Fruit fly (Drosophila melanogaster) whole organism, embryonic: Measurements from ENCODE around the gene CG3546.

Source experiments
- Asciz ChIP-seq: fragments of 200-800 bp; sonication (Bioruptor generic); optimal IDR thresholded peaks from 2 replicates; lab custom pipeline; 2017; ENCODE audit warnings: missing biosample characterization, mild to moderate bottlenecking, missing genetic modification characterization, missing genetic modification reagents
- Awh ChIP-seq: fragments of 200-800 bp; sonication (Bioruptor generic); IDR thresholded peaks from 2 replicates; pipeline ENCODE4, ENCODE4 v1.3.6; 2022; ENCODE audit warnings: missing biosample characterization, missing genetic modification characterization
- CG11504 ChIP-seq: fragments of 200-800 bp; sonication (Bioruptor generic); optimal IDR thresholded peaks from 3 replicates; lab custom pipeline; 2019; ENCODE audit warnings: missing biosample characterization, mild to moderate bottlenecking, missing genetic modification characterization, moderate library complexity
- CG11723 ChIP-seq: fragments of 200-800 bp; sonication (Bioruptor generic); optimal IDR thresholded peaks from 2 replicates; lab custom pipeline; 2017; ENCODE audit warnings: missing biosample characterization, mild to moderate bottlenecking, missing genetic modification characterization
- CG12071 ChIP-seq: fragments of 200-800 bp; sonication (Bioruptor generic); optimal IDR thresholded peaks from 3 replicates; lab custom pipeline; 2018; ENCODE audit warnings: missing biosample characterization, mild to moderate bottlenecking, missing genetic modification characterization
- CG12219 ChIP-seq: fragments of 200-800 bp; sonication (Bioruptor generic); optimal IDR thresholded peaks from 3 replicates; lab custom pipeline; 2018; ENCODE audit warnings: missing biosample characterization, mild to moderate bottlenecking, missing genetic modification characterization
- CG12299 ChIP-seq: fragments of 200-800 bp; sonication (Bioruptor generic); optimal IDR thresholded peaks from 2 replicates; lab custom pipeline; 2018; ENCODE audit warnings: missing biosample characterization, mild to moderate bottlenecking, missing genetic modification characterization
- CG12391 ChIP-seq: fragments of 200-800 bp; sonication (Bioruptor generic); optimal IDR thresholded peaks from 3 replicates; lab custom pipeline; 2018; ENCODE audit warnings: missing biosample characterization, mild to moderate bottlenecking, missing genetic modification characterization, moderate library complexity
- CG14710 ChIP-seq: fragments of 200-800 bp; sonication (Bioruptor generic); optimal IDR thresholded peaks from 3 replicates; lab custom pipeline; 2019; ENCODE audit warnings: missing biosample characterization, mild to moderate bottlenecking, missing genetic modification characterization, moderate library complexity
- CG1603 ChIP-seq: fragments of 200-800 bp; sonication (Bioruptor generic); optimal IDR thresholded peaks from 2 replicates; lab custom pipeline; 2019; ENCODE audit warnings: missing biosample characterization, mild to moderate bottlenecking, missing genetic modification characterization, moderate library complexity
- CG18476 ChIP-seq: fragments of 200-800 bp; sonication (Bioruptor generic); optimal IDR thresholded peaks from 2 replicates; lab custom pipeline; 2016; ENCODE audit warnings: missing biosample characterization, mild to moderate bottlenecking, missing genetic modification characterization
- CG18764 ChIP-seq: fragments of 200-800 bp; sonication (Bioruptor generic); optimal IDR thresholded peaks from 3 replicates; lab custom pipeline; 2016; ENCODE audit warnings: missing biosample characterization, missing genetic modification characterization
- CG2129 ChIP-seq: fragments of 200-800 bp; sonication (Bioruptor generic); IDR thresholded peaks from 2 replicates; pipeline ENCODE4 v1.3.6; 2022; ENCODE audit warnings: missing biosample characterization, missing genetic modification characterization; ENCODE audit not compliant: partially characterized antibody
- CG2678 ChIP-seq: fragments of 200-800 bp; sonication (Bioruptor generic); optimal IDR thresholded peaks from 3 replicates; lab custom pipeline; 2019; ENCODE audit warnings: missing biosample characterization, mild to moderate bottlenecking, missing genetic modification characterization, moderate library complexity
- CG30403 ChIP-seq: fragments of 200-800 bp; sonication (Bioruptor generic); optimal IDR thresholded peaks from 3 replicates; lab custom pipeline; 2016; ENCODE audit warnings: missing biosample characterization, missing genetic modification characterization
- CG31224 ChIP-seq: fragments of 200-800 bp; sonication (Bioruptor generic); IDR thresholded peaks from 2 replicates; pipeline ENCODE4 v1.3.6; 2022; ENCODE audit warnings: missing biosample characterization, missing genetic modification characterization
- CG32767 ChIP-seq: fragments of 200-800 bp; sonication (Bioruptor generic); IDR thresholded peaks from 2 replicates; pipeline ENCODE4 v1.3.6; 2022; ENCODE audit warnings: missing biosample characterization, missing genetic modification characterization
- CG34224 ChIP-seq: fragments of 200-800 bp; sonication (Bioruptor generic); IDR thresholded peaks from 3 replicates; pipeline ENCODE4 v1.3.6; 2022; ENCODE audit warnings: missing biosample characterization, missing genetic modification characterization; ENCODE audit not compliant: partially characterized antibody
- CG3995 ChIP-seq: fragments of 200-800 bp; sonication (Bioruptor generic); optimal IDR thresholded peaks from 3 replicates; lab custom pipeline; 2016; ENCODE audit warnings: missing biosample characterization, missing genetic modification characterization
- CG4707 ChIP-seq: fragments of 200-800 bp; sonication (Bioruptor generic); optimal IDR thresholded peaks from 2 replicates; lab custom pipeline; 2018; ENCODE audit warnings: missing biosample characterization, mild to moderate bottlenecking, missing genetic modification characterization, moderate library complexity
- CG6175 ChIP-seq: fragments of 200-800 bp; sonication (Bioruptor generic); IDR thresholded peaks from 3 replicates; pipeline ENCODE4 v1.3.6; 2022; ENCODE audit warnings: missing biosample characterization, missing genetic modification characterization
- CG8089 ChIP-seq: fragments of 200-800 bp; sonication (Bioruptor generic); optimal IDR thresholded peaks from 3 replicates; lab custom pipeline; 2016; ENCODE audit warnings: missing biosample characterization, missing genetic modification characterization
- CG8359 ChIP-seq: fragments of 200-800 bp; sonication (Bioruptor generic); optimal IDR thresholded peaks from 2 replicates; lab custom pipeline; 2017; ENCODE audit warnings: missing biosample characterization, mild to moderate bottlenecking, missing genetic modification characterization, borderline replicate concordance
- CG8944 ChIP-seq: fragments of 200-800 bp; sonication (Bioruptor generic); optimal IDR thresholded peaks from 3 replicates; lab custom pipeline; 2016; ENCODE audit warnings: missing biosample characterization, missing genetic modification characterization
- CG9437 ChIP-seq: fragments of 200-800 bp; sonication (Bioruptor generic); optimal IDR thresholded peaks from 2 replicates; lab custom pipeline; 2018; ENCODE audit warnings: missing biosample characterization, mild to moderate bottlenecking, missing genetic modification characterization
- CG9932 ChIP-seq: fragments of 200-800 bp; sonication (Bioruptor generic); IDR thresholded peaks from 2 replicates; pipeline ENCODE4 v1.3.6; 2022; ENCODE audit warnings: missing biosample characterization, missing genetic modification characterization
- Dll ChIP-seq: fragments of 200-800 bp; sonication (Bioruptor generic); IDR thresholded peaks from 4 replicates; pipeline ENCODE4 v1.3.6; 2022; ENCODE audit warnings: missing biosample characterization, missing genetic modification characterization; ENCODE audit not compliant: partially characterized antibody
- Ets65A ChIP-seq: fragments of 200-800 bp; sonication (Bioruptor generic); peaks from one replicate; lab custom pipeline; 2016; ENCODE audit warnings: missing biosample characterization, missing genetic modification characterization
- HmgZ ChIP-seq: fragments of 200-800 bp; sonication (Bioruptor generic); optimal IDR thresholded peaks from 2 replicates; lab custom pipeline; 2018; ENCODE audit warnings: missing biosample characterization, mild to moderate bottlenecking, missing genetic modification characterization
- Hsf ChIP-seq: fragments of 200-800 bp; sonication (Bioruptor generic); optimal IDR thresholded peaks from 3 replicates; lab custom pipeline; 2016; ENCODE audit warnings: missing biosample characterization, missing genetic modification characterization
- Rx ChIP-seq: fragments of 200-800 bp; sonication (Bioruptor generic); IDR thresholded peaks from 2 replicates; pipeline ENCODE4 v1.3.6; 2022; ENCODE audit warnings: missing biosample characterization, missing genetic modification characterization
- Sox100B ChIP-seq: fragments of 200-800 bp; sonication (Bioruptor generic); optimal IDR thresholded peaks from 3 replicates; lab custom pipeline; 2018; ENCODE audit warnings: missing biosample characterization, mild to moderate bottlenecking, missing genetic modification characterization
- Ssrp ChIP-seq: fragments of 200-800 bp; sonication (Bioruptor generic); optimal IDR thresholded peaks from 2 replicates; lab custom pipeline; 2018; ENCODE audit warnings: missing biosample characterization, mild to moderate bottlenecking, missing genetic modification characterization, moderate library complexity
- br ChIP-seq: fragments of >200 bp; optimal IDR thresholded peaks from 2 replicates; lab custom pipeline; 2017
- cas ChIP-seq: fragments of 200-800 bp; sonication (Bioruptor generic); IDR thresholded peaks from 2 replicates; pipeline ENCODE4 v1.3.6; 2022; ENCODE audit warnings: missing biosample characterization, missing genetic modification characterization
- chn ChIP-seq: fragments of 200-800 bp; sonication (Bioruptor generic); optimal IDR thresholded peaks from 2 replicates; lab custom pipeline; 2016; ENCODE audit warnings: missing biosample characterization, missing genetic modification characterization
- corto ChIP-seq: fragments of 200-800 bp; sonication (Bioruptor generic); optimal IDR thresholded peaks from 2 replicates; lab custom pipeline; 2016; ENCODE audit warnings: missing biosample characterization, mild to moderate bottlenecking, missing genetic modification characterization, moderate library complexity
- croc ChIP-seq: fragments of 200-800 bp; sonication (Bioruptor generic); conservative IDR thresholded peaks from 3 replicates; pipeline ENCODE4 v1.3.6; 2022; ENCODE audit warnings: missing biosample characterization, missing genetic modification characterization
- dysf ChIP-seq: fragments of 200-800 bp; sonication (Bioruptor generic); IDR thresholded peaks from 3 replicates; pipeline ENCODE4 v1.3.6; 2022; ENCODE audit warnings: missing biosample characterization, missing genetic modification characterization
- eve ChIP-seq, 2 experiments: fragments of >200 bp; optimal IDR thresholded peaks; 2 replicates each; lab custom pipeline; 2017; ENCODE audit warnings: missing biosample characterization in 2 of 2, missing genetic modification characterization in 2 of 2
- ind ChIP-seq: fragments of 200-800 bp; sonication (Bioruptor generic); optimal IDR thresholded peaks from 3 replicates; lab custom pipeline; 2016; ENCODE audit warnings: missing biosample characterization, missing genetic modification characterization
- mam ChIP-seq: fragments of 200-800 bp; sonication (Bioruptor generic); optimal IDR thresholded peaks from 3 replicates; lab custom pipeline; 2016; ENCODE audit warnings: missing biosample characterization, missing genetic modification characterization
- onecut ChIP-seq: fragments of 200-800 bp; sonication (Bioruptor generic); IDR thresholded peaks from 2 replicates; pipeline ENCODE4 v1.3.6; 2022; ENCODE audit warnings: missing biosample characterization, missing genetic modification characterization
- pum ChIP-seq: fragments of 200-800 bp; sonication (Bioruptor generic); optimal IDR thresholded peaks from 2 replicates; lab custom pipeline; 2016; ENCODE audit warnings: missing biosample characterization, missing genetic modification characterization
- row ChIP-seq: fragments of 200-800 bp; sonication (Bioruptor generic); IDR thresholded peaks from 3 replicates; pipeline ENCODE4 v1.3.6; 2022; ENCODE audit warnings: missing biosample characterization, missing genetic modification characterization
- run ChIP-seq: fragments of 200-800 bp; sonication (Bioruptor generic); optimal IDR thresholded peaks from 3 replicates; lab custom pipeline; 2018; ENCODE audit warnings: missing biosample characterization, mild to moderate bottlenecking, missing genetic modification characterization
- sens ChIP-seq: fragments of 200-800 bp; sonication (Bioruptor generic); peaks from one replicate; lab custom pipeline; 2016; ENCODE audit warnings: missing biosample characterization, missing genetic modification characterization
- sr ChIP-seq: fragments of 200-800 bp; sonication (Bioruptor generic); IDR thresholded peaks from 3 replicates; pipeline ENCODE4 v1.3.6; 2022; ENCODE audit warnings: missing biosample characterization, missing genetic modification characterization
- sug ChIP-seq: fragments of 200-800 bp; optimal IDR thresholded peaks from 2 replicates; lab custom pipeline; 2019; ENCODE audit warnings: missing biosample characterization, mild to moderate bottlenecking, missing genetic modification characterization, moderate library complexity
- tap ChIP-seq: fragments of 200-800 bp; optimal IDR thresholded peaks from 3 replicates; lab custom pipeline; 2019; ENCODE audit warnings: missing biosample characterization, mild to moderate bottlenecking, missing genetic modification characterization, moderate library complexity
- tna ChIP-seq: fragments of 200-800 bp; sonication (Bioruptor generic); IDR thresholded peaks from 2 replicates; pipeline ENCODE4 v1.3.6; 2022; ENCODE audit warnings: missing biosample characterization, missing genetic modification characterization; ENCODE audit not compliant: partially characterized antibody
- vfl ChIP-seq: fragments of 200-800 bp; sonication (Bioruptor generic); optimal IDR thresholded peaks from 2 replicates; lab custom pipeline; 2016; ENCODE audit warnings: missing biosample characterization, missing genetic modification characterization

CG3546 gene

DNA sequence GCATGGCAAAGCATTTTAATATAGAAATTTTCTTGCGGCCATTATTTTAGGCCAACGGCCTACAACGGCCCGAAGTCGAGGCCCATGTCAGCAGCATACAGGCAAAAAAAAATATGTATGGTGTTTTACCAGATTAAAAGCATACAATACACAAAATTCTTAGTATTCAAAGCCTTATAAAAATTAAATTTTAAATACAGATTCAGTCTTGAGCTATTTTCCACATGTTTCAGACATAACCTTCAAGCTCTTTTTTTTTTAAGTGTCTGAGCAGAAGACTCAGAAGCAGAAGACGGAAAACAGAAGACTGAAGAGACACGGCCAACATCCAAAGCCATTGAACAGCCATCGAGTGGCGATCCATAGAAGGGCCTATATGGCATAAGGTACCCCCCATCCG lies 23.9 kb downstream of the CG3546 start (continued):
- TF ChIP-seq Ets65A (GFP tag; lab: Kevin White, UChicago), result no peak
- peak; percentile 63 for TF ChIP-seq Ssrp (tag; lab: Kevin White, UChicago)
- no peak for TF ChIP-seq CG4707 (GFP tag; lab: Kevin White, UChicago)
- peak; percentile 32 for TF ChIP-seq pum (GFP tag; lab: Kevin White, UChicago)
- TF ChIP-seq mam (GFP tag; lab: Kevin White, UChicago), result no peak
- TF ChIP-seq CG14710, result peak; percentile 63
- no peak for TF ChIP-seq CG12299 (tag; lab: Kevin White, UChicago)
- TF ChIP-seq CG31224, result no peak
- TF ChIP-seq CG9437 (GFP tag; lab: Kevin White, UChicago), result no peak
- no peak for TF ChIP-seq CG18764 (GFP tag; lab: Kevin White, UChicago)
- TF ChIP-seq tap (tag; lab: Kevin White, UChicago), result no peak
- TF ChIP-seq dysf (GFP tag; lab: Robert Waterston, UW), result peak; percentile 42; the same call in 2 of the 3 replicates
- peak; percentile 34; the same call in 1 of the 3 replicates for TF ChIP-seq croc (GFP tag; lab: Robert Waterston, UW)
- peak; percentile 55 for TF ChIP-seq row (GFP tag; lab: Robert Waterston, UW)
- no peak for TF ChIP-seq CG1603 (tag; lab: Kevin White, UChicago)
- TF ChIP-seq cas (GFP tag; lab: Robert Waterston, UW), result no peak
- peak; percentile 93 for TF ChIP-seq sens (GFP tag; lab: Kevin White, UChicago)
- no peak for TF ChIP-seq sug (tag; lab: Kevin White, UChicago)
- no peak for TF ChIP-seq CG8944
- TF ChIP-seq CG32767, result no peak
- peak; percentile 17 for TF ChIP-seq ind (GFP tag; lab: Kevin White, UChicago)
- TF ChIP-seq corto (GFP tag; lab: Kevin White, UChicago), result no peak
- no peak for TF ChIP-seq tna
- no peak for TF ChIP-seq Asciz
- peak; percentile 33 for TF ChIP-seq Sox100B
- TF ChIP-seq CG34224, result no peak
- no peak for TF ChIP-seq CG12219
- TF ChIP-seq Dll (GFP tag; lab: Robert Waterston, UW), result no peak
- TF ChIP-seq CG8089 (GFP tag; lab: Kevin White, UChicago), result no peak
- TF ChIP-seq CG30403 (GFP tag; lab: Kevin White, UChicago), result peak; percentile 38
- TF ChIP-seq run, result no peak
- no peak for TF ChIP-seq CG6175 (GFP tag; lab: Robert Waterston, UW)
- no peak for TF ChIP-seq HmgZ (tag; lab: Kevin White, UChicago)
- TF ChIP-seq sr (GFP tag; lab: Robert Waterston, UW), result no peak
- TF ChIP-seq CG18476, result peak; percentile 7
- TF ChIP-seq Rx (GFP tag; lab: Robert Waterston, UW), result no peak
- TF ChIP-seq br (lab: Kevin White, UChicago), result no peak
- TF ChIP-seq Awh (GFP tag; lab: Robert Waterston, UW), result no peak
- TF ChIP-seq CG9932 (GFP tag; lab: Robert Waterston, UW), result no peak
- no peak for TF ChIP-seq eve (GFP tag; optimal IDR thresholded peaks at IDR 0.05; lab: Kevin White, UChicago)
- no peak for TF ChIP-seq vfl (GFP tag; lab: Kevin White, UChicago)
- peak; percentile 61 for TF ChIP-seq CG2678 (tag; lab: Kevin White, UChicago)
- no peak for TF ChIP-seq CG3995 (GFP tag; lab: Kevin White, UChicago)
- TF ChIP-seq chn, result no peak
- peak; percentile 6 for TF ChIP-seq Hsf (GFP tag; lab: Kevin White, UChicago)
- peak; percentile 58 for TF ChIP-seq CG12391 (tag; lab: Kevin White, UChicago)
- no peak for TF ChIP-seq CG11723
- TF ChIP-seq CG2129 (GFP tag; lab: Robert Waterston, UW), result no peak
- TF ChIP-seq onecut (GFP tag; lab: Robert Waterston, UW), result no peak
- TF ChIP-seq CG11504, result peak; percentile 62
- TF ChIP-seq CG12071 (GFP tag; lab: Kevin White, UChicago), result no peak
- TF ChIP-seq CG8359, result no peak
